Worm (Caenorhabditis elegans): ENCODE measurements around the gene ccm-2.

DNA sequence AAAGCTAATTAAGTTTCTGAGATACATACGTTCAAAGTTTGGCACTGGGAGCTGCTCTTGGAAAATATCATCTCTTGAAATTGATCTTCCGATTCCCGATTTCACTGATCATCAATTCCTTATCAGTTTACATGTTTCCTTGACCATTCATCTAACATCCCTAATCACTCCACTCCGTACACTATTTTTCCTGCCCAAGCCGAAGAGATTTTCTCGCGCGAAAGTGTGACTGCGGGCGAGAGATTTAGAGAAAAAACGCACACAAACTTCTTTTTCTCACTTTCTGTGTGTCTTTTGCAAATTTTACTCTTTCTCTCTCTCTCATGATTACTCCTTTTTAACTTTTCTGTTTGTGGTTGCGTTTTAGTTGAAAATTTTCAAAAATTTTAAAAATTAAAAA is 2.7 kb downstream of the ccm-2 start:
- TF ChIP-seq hlh-13 (GFP tag; optimal IDR thresholded peaks at IDR 0.05): no peak
- no peak for TF ChIP-seq pax-1 (tag; optimal IDR thresholded peaks at IDR 0.05)
- no peak for TF ChIP-seq pqm-1 (tag; optimal IDR thresholded peaks at IDR 0.05)
- peak; percentile 74 for TF ChIP-seq elt-2 (tag; optimal IDR thresholded peaks at IDR 0.05)
- no peak for TF ChIP-seq ceh-2 (tag; optimal IDR thresholded peaks at IDR 0.05)
- no peak for TF ChIP-seq ceh-30 (tag; optimal IDR thresholded peaks at IDR 0.05)
- no peak for TF ChIP-seq Y22D7AL.16 (tag; optimal IDR thresholded peaks at IDR 0.05)
- no peak for TF ChIP-seq pha-4 (tag; optimal IDR thresholded peaks at IDR 0.05)
- TF ChIP-seq K02D7.2 (tag; optimal IDR thresholded peaks at IDR 0.05): no peak

All from whole organism, late embryonic.